Worm (Caenorhabditis elegans): ENCODE measurements around the gene T19D12.1.

The T19D12.1 gene

DNA sequence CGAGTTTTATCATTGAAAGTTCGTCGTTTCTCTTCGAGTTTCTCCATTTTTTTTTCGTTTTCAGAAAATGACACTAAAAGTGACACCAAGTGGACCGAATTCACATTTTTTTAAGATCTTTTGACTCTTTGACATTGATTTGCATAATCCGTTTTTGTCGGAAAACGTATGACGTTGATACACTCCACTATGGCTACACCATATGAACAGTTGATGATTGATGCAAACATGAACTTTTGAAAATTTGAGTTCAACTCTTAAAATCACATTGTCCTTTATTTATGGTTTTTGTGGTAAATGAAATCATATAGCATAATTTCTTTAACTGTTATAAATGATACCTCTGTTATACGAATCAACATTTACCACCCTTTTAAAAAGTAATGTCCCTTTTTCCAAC lies 7.9 kb upstream of the T19D12.1 start, which contains the start of gene T19D12.10:
Gene T19D12.10, minus strand, starts transcription at position 101 of the 400 bp plus-strand sequence.
- TF ChIP-seq ZK546.5 (tag; optimal IDR thresholded peaks at IDR 0.05) (no peak), elt-2 (tag; optimal IDR thresholded peaks at IDR 0.05) (no peak), nhr-25 (tag; optimal IDR thresholded peaks at IDR 0.05) (no peak), snpc-4 (tag; optimal IDR thresholded peaks at IDR 0.05) (no peak), nhr-28 (tag; optimal IDR thresholded peaks at IDR 0.05) (no peak)

ce11 chrII:6661211-6661610 lies 5.5 kb upstream of the T19D12.1 start, which contains the start of gene T19D12.2:
T19D12.2 (plus strand) TSS chrII:6661335.
- TF ChIP-seq elt-1 (tag; optimal IDR thresholded peaks at IDR 0.05) (no peak), elt-2 (tag; optimal IDR thresholded peaks at IDR 0.05) (peak; percentile 79), nhr-43 (tag; optimal IDR thresholded peaks at IDR 0.05; ENCODE audit: poor library complexity, severe bottlenecking) (no peak)

ce11 chrII:6663799-6664198 lies 2.9 kb upstream of the T19D12.1 start:
- TF ChIP-seq ceh-82 (tag; optimal IDR thresholded peaks at IDR 0.05) = no peak
- no peak for TF ChIP-seq fkh-10 (GFP tag; optimal IDR thresholded peaks at IDR 0.05)
- peak; percentile 4 for TF ChIP-seq pha-4 (tag; optimal IDR thresholded peaks at IDR 0.05)
- TF ChIP-seq lin-15B (tag; optimal IDR thresholded peaks at IDR 0.05) = no peak
- no peak for TF ChIP-seq nfya-1 (tag; optimal IDR thresholded peaks at IDR 0.05; ENCODE audit: insufficient read depth)
- TF ChIP-seq sea-2 (GFP tag; optimal IDR thresholded peaks at IDR 0.05) = no peak
- TF ChIP-seq elt-3 (tag; optimal IDR thresholded peaks at IDR 0.05) = no peak
- TF ChIP-seq nhr-76 (tag; optimal IDR thresholded peaks at IDR 0.05) = no peak
- peak; percentile 39 for TF ChIP-seq elt-2 (tag; optimal IDR thresholded peaks at IDR 0.05)
- no peak for TF ChIP-seq ztf-4 (tag; optimal IDR thresholded peaks at IDR 0.05)

DNA sequence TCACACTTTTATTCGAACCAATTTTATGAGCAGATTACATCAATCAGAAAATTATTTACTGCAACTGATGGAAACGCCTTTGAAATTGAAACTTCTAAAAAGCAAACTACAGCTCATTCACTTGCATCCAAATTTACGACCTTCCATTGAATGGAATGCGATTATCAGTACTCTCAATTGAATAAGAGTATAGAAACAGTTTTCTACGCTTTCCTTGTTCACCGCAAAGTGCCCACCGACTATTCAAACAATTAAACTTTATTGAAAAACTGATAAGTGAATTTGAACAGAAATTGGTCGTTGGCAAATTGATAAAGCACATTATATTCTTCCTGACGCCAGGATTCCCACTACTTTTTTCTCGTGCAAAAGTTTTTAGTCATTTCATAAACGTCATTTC lies 790 bp upstream of the T19D12.1 start:
- TF ChIP-seq nhr-25 (tag; optimal IDR thresholded peaks at IDR 0.05) (no peak), pqm-1 (tag; optimal IDR thresholded peaks at IDR 0.05) (peak; percentile 39), skn-1 (tag; optimal IDR thresholded peaks at IDR 0.05) (no peak), elt-2 (tag; optimal IDR thresholded peaks at IDR 0.05) (peak; percentile 84), mdl-1 (tag; optimal IDR thresholded peaks at IDR 0.05) (no peak)

ce11 chrII:6667534-6667933 lies 836 bp downstream of the T19D12.1 start:
- TF ChIP-seq ztf-4 (tag; optimal IDR thresholded peaks at IDR 0.05) = no peak
- no peak for TF ChIP-seq fkh-10 (GFP tag; optimal IDR thresholded peaks at IDR 0.05)
- TF ChIP-seq unc-39 (tag; optimal IDR thresholded peaks at IDR 0.05) = no peak
- TF ChIP-seq ceh-28 (tag; optimal IDR thresholded peaks at IDR 0.05) = no peak
- no peak for TF ChIP-seq hmg-11 (tag; optimal IDR thresholded peaks at IDR 0.05)
- TF ChIP-seq nhr-67 (tag; optimal IDR thresholded peaks at IDR 0.05) = no peak

ce11 chrII:6668496-6668895 lies 1.8 kb downstream of the T19D12.1 start:
- TF ChIP-seq aly-2 (tag; optimal IDR thresholded peaks at IDR 0.05) (no peak), pqm-1 (tag; optimal IDR thresholded peaks at IDR 0.05) (no peak), mdl-1 (tag; optimal IDR thresholded peaks at IDR 0.05) (no peak), zag-1 (tag; optimal IDR thresholded peaks at IDR 0.05) (no peak), nhr-237 (tag; optimal IDR thresholded peaks at IDR 0.05) (no peak), nhr-23 (tag; optimal IDR thresholded peaks at IDR 0.05) (no peak), nhr-25 (tag; optimal IDR thresholded peaks at IDR 0.05) (no peak), ZK546.5 (tag; optimal IDR thresholded peaks at IDR 0.05) (no peak), egl-27 (tag; optimal IDR thresholded peaks at IDR 0.05) (no peak), nhr-76 (tag; optimal IDR thresholded peaks at IDR 0.05) (no peak), ceh-16 (tag; optimal IDR thresholded peaks at IDR 0.05) (no peak), nhr-12 (tag; optimal IDR thresholded peaks at IDR 0.05) (no peak), lin-15B (tag; optimal IDR thresholded peaks at IDR 0.05) (no peak), ceh-9 (tag; optimal IDR thresholded peaks at IDR 0.05) (no peak), ceh-28 (tag; optimal IDR thresholded peaks at IDR 0.05) (no peak), jun-1 (tag; optimal IDR thresholded peaks at IDR 0.05) (no peak), ama-1 (optimal IDR thresholded peaks at IDR 0.05) (no peak), nhr-67 (tag; optimal IDR thresholded peaks at IDR 0.05) (no peak)
